Worm (Caenorhabditis elegans): ENCODE measurements around the gene rpl-35.

ce11 chrIII:7843536-7843935, 11.4 kb upstream of the rpl-35 start, which contains the start of gene ZK652.8:
- no peak for TF ChIP-seq mml-1 (tag; optimal IDR thresholded peaks at IDR 0.05)
- no peak for TF ChIP-seq nfya-1 (tag; optimal IDR thresholded peaks at IDR 0.05; ENCODE audit: insufficient read depth)
- TF ChIP-seq fos-1 (tag; optimal IDR thresholded peaks at IDR 0.05), result no peak
- TF ChIP-seq lin-39 (tag; optimal IDR thresholded peaks at IDR 0.05), result no peak
- TF ChIP-seq ama-1 (optimal IDR thresholded peaks at IDR 0.05), result no peak
